Fruit fly (Drosophila melanogaster): ENCODE data around the gene aus.

The aus gene

dm6 chr3R:21269923-21270322, 79.5 kb downstream of the aus start, which contains the start of the genes AP-2sigma and Idi (continued):
- TF ChIP-seq HLHmδ (GFP tag; optimal IDR thresholded peaks at IDR 0.05) (peak; percentile 92), CG8478 (optimal IDR thresholded peaks at IDR 0.05) (no peak), CG9609 (GFP tag; optimal IDR thresholded peaks at IDR 0.05) (peak; percentile 5), danr (GFP tag; IDR thresholded peaks at IDR 0.05) (no peak), CG1832 (GFP tag; optimal IDR thresholded peaks at IDR 0.05) (no peak), cad (GFP tag; optimal IDR thresholded peaks at IDR 0.05) (no peak), Blimp-1 (GFP tag; optimal IDR thresholded peaks at IDR 0.05) (peak; percentile 99), CG7786 (GFP tag; optimal IDR thresholded peaks at IDR 0.05) (peak; percentile 34), BtbVII (GFP tag; optimal IDR thresholded peaks at IDR 0.05) (no peak), Eip74EF (GFP tag; optimal IDR thresholded peaks at IDR 0.05) (no peak), Ets65A (GFP tag) (peak; percentile 90), CG11723 (GFP tag; optimal IDR thresholded peaks at IDR 0.05) (no peak), fru (optimal IDR thresholded peaks at IDR 0.05) (no peak), dmrt99B (tag; optimal IDR thresholded peaks at IDR 0.05) (no peak), tgo (GFP tag; IDR thresholded peaks at IDR 0.05) (no peak), E2f1 (GFP tag; IDR thresholded peaks at IDR 0.05) (no peak), H2.0 (GFP tag; IDR thresholded peaks at IDR 0.05) (0 out of 2 replicates have a peak, but pooled peaks have one; percentile 24), pum (GFP tag; optimal IDR thresholded peaks at IDR 0.05) (no peak), Camta (GFP tag; optimal IDR thresholded peaks at IDR 0.05) (peak; percentile 5), CG4282 (GFP tag; optimal IDR thresholded peaks at IDR 0.05) (no peak), yki (optimal IDR thresholded peaks at IDR 0.05) (no peak), wek (GFP tag; optimal IDR thresholded peaks at IDR 0.05) (no peak), jigr1 (GFP tag; IDR thresholded peaks at IDR 0.05) (no peak), Bteb2 (GFP tag; optimal IDR thresholded peaks at IDR 0.05) (no peak), CG9727 (GFP tag; optimal IDR thresholded peaks at IDR 0.05) (no peak), PHDP (tag; optimal IDR thresholded peaks at IDR 0.05) (no peak), CG7372 (GFP tag; IDR thresholded peaks at IDR 0.05) (no peak), CG12769 (tag; optimal IDR thresholded peaks at IDR 0.05) (no peak), Optix (GFP tag; IDR thresholded peaks at IDR 0.05) (no peak), zen (tag; optimal IDR thresholded peaks at IDR 0.05) (peak; percentile 55), kni (GFP tag; optimal IDR thresholded peaks at IDR 0.05) (peak; percentile 26), onecut (GFP tag; IDR thresholded peaks at IDR 0.05) (no peak), CG3407 (GFP tag; optimal IDR thresholded peaks at IDR 0.05) (no peak), sens (GFP tag) (peak; percentile 36), bigmax (GFP tag; optimal IDR thresholded peaks at IDR 0.05) (no peak), Oaz (GFP tag; IDR thresholded peaks at IDR 0.05) (no peak), zen2 (GFP tag; IDR thresholded peaks at IDR 0.05; ENCODE audit: partially characterized antibody) (no peak), knrl (GFP tag; IDR thresholded peaks at IDR 0.05; ENCODE audit: partially characterized antibody) (no peak; the same call in 2 of the 3 replicates), CG34376 (GFP tag; optimal IDR thresholded peaks at IDR 0.05) (peak; percentile 60), Rx (GFP tag; IDR thresholded peaks at IDR 0.05) (no peak), her (GFP tag; optimal IDR thresholded peaks at IDR 0.05) (peak; percentile 43), TFAM (GFP tag; optimal IDR thresholded peaks at IDR 0.05) (no peak), Bgb (GFP tag; IDR thresholded peaks at IDR 0.05; ENCODE audit: partially characterized antibody) (peak; percentile 37), ranshi (GFP tag; IDR thresholded peaks at IDR 0.05) (no peak; the same call in 1 of the 2 replicates), CG3995 (GFP tag; optimal IDR thresholded peaks at IDR 0.05) (peak; percentile 76), ATbp (GFP tag; optimal IDR thresholded peaks at IDR 0.05) (no peak), crp (GFP tag; optimal IDR thresholded peaks at IDR 0.05) (peak; percentile 80 to 96), phol (tag; optimal IDR thresholded peaks at IDR 0.05) (peak; percentile 69), nau (GFP tag; optimal IDR thresholded peaks at IDR 0.05) (no peak), repo (GFP tag; optimal IDR thresholded peaks at IDR 0.05) (no peak), caup (GFP tag; optimal IDR thresholded peaks at IDR 0.05; ENCODE audit: severe bottlenecking) (peak; percentile 29), Deaf1 (tag; optimal IDR thresholded peaks at IDR 0.05) (peak; percentile 14)

All from whole organism, embryonic.